Worm (Caenorhabditis elegans) whole organism, mixed stage, embryonic: ENCODE results near the gene mtrr-1.
A peak's percentile ranks its signal among the peaks of the same experiment; 100 is the strongest.

ENCODE experiments used
- M03D4.4 ChIP-seq: sonication (generic microtip); optimal IDR thresholded peaks from 2 replicates; lab custom pipeline; 2017; ENCODE audit warnings: mild to moderate bottlenecking, missing genetic modification characterization, missing compliant biosample characterization
- blmp-1 ChIP-seq: fragments of 150-350 bp; optimal IDR thresholded peaks from 2 replicates; lab custom pipeline; 2014; ENCODE audit warnings: missing biosample characterization, missing genetic modification characterization
- ceh-39 ChIP-seq: fragments of 150-350 bp; optimal IDR thresholded peaks from 2 replicates; lab custom pipeline; 2014; ENCODE audit warnings: missing biosample characterization, missing genetic modification characterization
- ceh-43 ChIP-seq: fragments of 200-800 bp; sonication (Bioruptor generic); optimal IDR thresholded peaks from 2 replicates; lab custom pipeline; 2018; ENCODE audit warnings: mild to moderate bottlenecking, missing genetic modification characterization, moderate library complexity, missing compliant biosample characterization
- ceh-83 ChIP-seq: fragments of 200-800 bp; sonication (Bioruptor generic); optimal IDR thresholded peaks from 2 replicates; lab custom pipeline; 2018; ENCODE audit warnings: mild to moderate bottlenecking, missing genetic modification characterization, missing compliant biosample characterization
- ces-1 ChIP-seq: fragments of 150-350 bp; optimal IDR thresholded peaks from 2 replicates; lab custom pipeline; 2014; ENCODE audit warnings: missing biosample characterization, missing genetic modification reagents, missing genetic modification characterization
- cnd-1 ChIP-seq: fragments of 200-800 bp; sonication (Bioruptor generic); optimal IDR thresholded peaks from 2 replicates; lab custom pipeline; 2018; ENCODE audit warnings: mild to moderate bottlenecking, missing genetic modification characterization, missing compliant biosample characterization
- drap-1 ChIP-seq: fragments of 200-800 bp; sonication (Bioruptor generic); optimal IDR thresholded peaks from 3 replicates; lab custom pipeline; 2018; ENCODE audit warnings: mild to moderate bottlenecking, missing genetic modification characterization, missing compliant biosample characterization
- elt-1 ChIP-seq: sonication (generic microtip); optimal IDR thresholded peaks from 2 replicates; lab custom pipeline; 2017; ENCODE audit warnings: missing genetic modification characterization, mild to moderate bottlenecking, missing compliant biosample characterization, antibody characterized with exemption, moderate library complexity, borderline replicate concordance; ENCODE audit not compliant: insufficient read depth
- elt-3 ChIP-seq: fragments of 150-350 bp; optimal IDR thresholded peaks from 2 replicates; lab custom pipeline; 2014; ENCODE audit warnings: missing biosample characterization, missing genetic modification characterization
- ham-2 ChIP-seq: fragments of 200-800 bp; sonication (Bioruptor generic); optimal IDR thresholded peaks from 2 replicates; lab custom pipeline; 2018; ENCODE audit warnings: mild to moderate bottlenecking, missing genetic modification characterization, missing compliant biosample characterization
- hlh-1 ChIP-seq: fragments of 150-350 bp; optimal IDR thresholded peaks from 2 replicates; lab custom pipeline; 2014; ENCODE audit warnings: missing biosample characterization, missing genetic modification reagents, missing genetic modification characterization
- lin-13 ChIP-seq: fragments of 150-350 bp; optimal IDR thresholded peaks from 2 replicates; lab custom pipeline; 2014; ENCODE audit warnings: missing biosample characterization, missing genetic modification characterization
- mab-5 ChIP-seq: fragments of 150-350 bp; optimal IDR thresholded peaks from 2 replicates; lab custom pipeline; 2014; ENCODE audit warnings: missing biosample characterization, missing genetic modification characterization
- mep-1 ChIP-seq: fragments of 150-350 bp; optimal IDR thresholded peaks from 2 replicates; lab custom pipeline; 2017; ENCODE audit warnings: missing biosample characterization, missing genetic modification reagents, missing genetic modification characterization, inconsistent platforms
- mls-2 ChIP-seq: sonication (generic microtip); optimal IDR thresholded peaks from 2 replicates; lab custom pipeline; 2016; ENCODE audit warnings: mild to moderate bottlenecking, missing genetic modification characterization, moderate library complexity, missing compliant biosample characterization
- nhr-12 ChIP-seq: fragments of 150-350 bp; optimal IDR thresholded peaks from 2 replicates; lab custom pipeline; 2014; ENCODE audit warnings: missing biosample characterization, missing genetic modification characterization
- nhr-2 ChIP-seq: fragments of 150-350 bp; optimal IDR thresholded peaks from 2 replicates; lab custom pipeline; 2014; ENCODE audit warnings: missing biosample characterization, missing genetic modification characterization
- nhr-237 ChIP-seq: fragments of 150-350 bp; optimal IDR thresholded peaks from 2 replicates; lab custom pipeline; 2014; ENCODE audit warnings: missing biosample characterization, missing genetic modification characterization
- nhr-28 ChIP-seq: fragments of 150-350 bp; optimal IDR thresholded peaks from 2 replicates; lab custom pipeline; 2014; ENCODE audit warnings: missing biosample characterization, missing genetic modification characterization
- nhr-76 ChIP-seq: sonication (generic microtip); optimal IDR thresholded peaks from 2 replicates; lab custom pipeline; 2017; ENCODE audit warnings: missing biosample characterization, missing genetic modification characterization
- pha-4 ChIP-seq: fragments of 150-350 bp; optimal IDR thresholded peaks from 2 replicates; lab custom pipeline; 2018; ENCODE audit warnings: missing biosample characterization, missing genetic modification reagents, missing genetic modification characterization
- sem-2 ChIP-seq: fragments of 200-800 bp; sonication (Bioruptor generic); optimal IDR thresholded peaks from 2 replicates; lab custom pipeline; 2018; ENCODE audit warnings: mild to moderate bottlenecking, missing genetic modification characterization, missing compliant biosample characterization
- sptf-1 ChIP-seq: sonication (generic microtip); optimal IDR thresholded peaks from 2 replicates; lab custom pipeline; 2017; ENCODE audit warnings: mild to moderate bottlenecking, missing genetic modification characterization, moderate library complexity, missing compliant biosample characterization
- tbx-8 ChIP-seq: fragments of 200-800 bp; sonication (Bioruptor generic); optimal IDR thresholded peaks from 2 replicates; lab custom pipeline; 2018; ENCODE audit warnings: mild to moderate bottlenecking, missing genetic modification characterization, moderate library complexity, missing compliant biosample characterization
- unc-120 ChIP-seq: sonication (generic microtip); optimal IDR thresholded peaks from 2 replicates; lab custom pipeline; 2017; ENCODE audit warnings: missing genetic modification characterization, missing compliant biosample characterization; ENCODE audit not compliant: poor library complexity, severe bottlenecking
- unc-39 ChIP-seq: fragments of 150-350 bp; optimal IDR thresholded peaks from 2 replicates; lab custom pipeline; 2014; ENCODE audit warnings: missing biosample characterization, missing genetic modification characterization
- unc-62 ChIP-seq: fragments of 150-350 bp; optimal IDR thresholded peaks from 2 replicates; lab custom pipeline; 2014; ENCODE audit warnings: missing biosample characterization, missing genetic modification reagents, missing genetic modification characterization
- zip-8 ChIP-seq: fragments of 150-350 bp; optimal IDR thresholded peaks from 2 replicates; lab custom pipeline; 2014; ENCODE audit warnings: missing biosample characterization, missing genetic modification characterization
- ztf-11 ChIP-seq: fragments of 150-350 bp; optimal IDR thresholded peaks from 2 replicates; lab custom pipeline; 2014; ENCODE audit warnings: missing biosample characterization, missing genetic modification characterization

The mtrr-1 gene

ce11 chrII:9306835-9307234 is 21.1 kb downstream of the mtrr-1 start:
- TF ChIP-seq ces-1 (GFP tag; lab: Kevin White, UChicago) (peak; percentile 98), elt-3 (tag; lab: Kevin White, UChicago) (no peak), hlh-1 (tag; lab: Kevin White, UChicago) (peak; percentile 54), unc-120 (tag; lab: Kevin White, UChicago) (peak; percentile 79), cnd-1 (tag; lab: Kevin White, UChicago) (peak; percentile 12), unc-62 (GFP tag; lab: Kevin White, UChicago) (peak; percentile 96), ztf-11 (tag; lab: Kevin White, UChicago) (no peak), mab-5 (tag; lab: Kevin White, UChicago) (peak; percentile 52)
- TF ChIP-seq, all 35 proteins: peak for 6

- TF ChIP-seq mls-2 (tag; lab: Kevin White, UChicago) = peak; percentile 9
- TF ChIP-seq nhr-28 (tag; lab: Kevin White, UChicago) = no peak
- peak; percentile 69 for TF ChIP-seq cnd-1 (tag; lab: Kevin White, UChicago)
- TF ChIP-seq M03D4.4 (tag; lab: Kevin White, UChicago) = peak; percentile 50
- TF ChIP-seq nhr-12 = no peak
- no peak for TF ChIP-seq ceh-83 (GFP tag; lab: Kevin White, UChicago)
- no peak for TF ChIP-seq unc-39 (tag; lab: Kevin White, UChicago)
- TF ChIP-seq ceh-39 (tag; lab: Kevin White, UChicago) = peak; percentile 11
- TF ChIP-seq lin-13 = peak; percentile 39
- peak; percentile 2 for TF ChIP-seq zip-8 (tag; lab: Kevin White, UChicago)
- TF ChIP-seq unc-62 (GFP tag; lab: Kevin White, UChicago) = peak; percentile 98
- peak; percentile 61 for TF ChIP-seq ztf-11 (tag; lab: Kevin White, UChicago)
- TF ChIP-seq elt-1 (tag; lab: Kevin White, UChicago) = no peak
- TF ChIP-seq mab-5 (tag; lab: Kevin White, UChicago) = peak; percentile 57
- TF ChIP-seq sem-2 (GFP tag; lab: Kevin White, UChicago) = peak; percentile 20
- TF ChIP-seq hlh-1 (tag; lab: Kevin White, UChicago) = peak; percentile 67
- peak; percentile 26 for TF ChIP-seq unc-120 (tag; lab: Kevin White, UChicago)
- TF ChIP-seq tbx-8 (GFP tag; lab: Kevin White, UChicago) = peak; percentile 50
- peak; percentile 33 for TF ChIP-seq ces-1 (GFP tag; lab: Kevin White, UChicago)
- TF ChIP-seq nhr-2 (tag; lab: Kevin White, UChicago) = peak; percentile 96
- TF ChIP-seq ceh-43 (GFP tag; lab: Kevin White, UChicago) = peak; percentile 26
- peak; percentile 69 for TF ChIP-seq sptf-1 (tag; lab: Kevin White, UChicago)
Observed at ce11 chrII:9308614-9309046, 22.9 kb downstream of the mtrr-1 start.

ce11 chrII:9310204-9310603 is 24.4 kb downstream of the mtrr-1 start, which contains the start of gene cam-1:
TSS of gene cam-1 (minus strand) at chrII:9310304.
- no peak for TF ChIP-seq ceh-39 (tag; lab: Kevin White, UChicago)
- no peak for TF ChIP-seq drap-1
- no peak for TF ChIP-seq nhr-76 (tag; lab: Kevin White, UChicago)
- TF ChIP-seq unc-62 (GFP tag; lab: Kevin White, UChicago) = no peak
- no peak for TF ChIP-seq unc-39 (tag; lab: Kevin White, UChicago)
- TF ChIP-seq ces-1 (GFP tag; lab: Kevin White, UChicago) = no peak
- TF ChIP-seq elt-1 (tag; lab: Kevin White, UChicago) = no peak
- TF ChIP-seq sem-2 (GFP tag; lab: Kevin White, UChicago) = no peak

ce11 chrII:9310794-9311193 is 25.0 kb downstream of the mtrr-1 start:
- TF ChIP-seq ces-1 (GFP tag; lab: Kevin White, UChicago) = peak; percentile 90
- no peak for TF ChIP-seq zip-8 (tag; lab: Kevin White, UChicago)
- no peak for TF ChIP-seq nhr-12
- no peak for TF ChIP-seq mls-2 (tag; lab: Kevin White, UChicago)

- TF ChIP-seq unc-62 (GFP tag; lab: Kevin White, UChicago) (peak; percentile 25), ces-1 (GFP tag; lab: Kevin White, UChicago) (peak; percentile 98), sptf-1 (tag; lab: Kevin White, UChicago) (no peak), zip-8 (tag; lab: Kevin White, UChicago) (no peak)
Observed at ce11 chrII:9311702-9312101, 25.9 kb downstream of the mtrr-1 start.

ce11 chrII:9313335-9313734 is 27.6 kb downstream of the mtrr-1 start:
- TF ChIP-seq ham-2 (GFP tag; lab: Kevin White, UChicago) (no peak), pha-4 (no peak), unc-39 (tag; lab: Kevin White, UChicago) (no peak), blmp-1 (no peak), nhr-76 (tag; lab: Kevin White, UChicago) (no peak), hlh-1 (tag; lab: Kevin White, UChicago) (no peak), nhr-12 (no peak), drap-1 (no peak), ztf-11 (tag; lab: Kevin White, UChicago) (no peak), ces-1 (GFP tag; lab: Kevin White, UChicago) (peak; percentile 50), sem-2 (GFP tag; lab: Kevin White, UChicago) (no peak), nhr-28 (tag; lab: Kevin White, UChicago) (no peak), nhr-237 (tag; lab: Kevin White, UChicago) (no peak), mls-2 (tag; lab: Kevin White, UChicago) (peak; percentile 1), elt-3 (tag; lab: Kevin White, UChicago) (no peak), mep-1 (tag; lab: Kevin White, UChicago) (no peak)
